Worm (Caenorhabditis elegans) whole organism, midembryonic: Measurements from ENCODE around the gene C29F3.7.

Source experiments
- cog-1 ChIP-seq: sonication (generic microtip); optimal IDR thresholded peaks from 2 replicates; lab custom pipeline; 2016; ENCODE audit warnings: missing genetic modification characterization, missing compliant biosample characterization
- flt-1 ChIP-seq: fragments of 200-800 bp; sonication (Bioruptor generic); IDR thresholded peaks from 2 replicates; pipeline ENCODE4 v1.3.6; 2022; ENCODE audit warnings: missing genetic modification characterization, missing compliant biosample characterization
- ztf-23 ChIP-seq: fragments of 200-800 bp; sonication (Bioruptor generic); IDR thresholded peaks from 2 replicates; pipeline ENCODE4 v1.3.6; 2022; ENCODE audit warnings: missing genetic modification reagents, missing genetic modification characterization, missing compliant biosample characterization

- no peak for TF ChIP-seq flt-1 (GFP tag; lab: Robert Waterston, UW)
- TF ChIP-seq ztf-23 (GFP tag; lab: Robert Waterston, UW), result no peak
- TF ChIP-seq cog-1 (tag; lab: Kevin White, UChicago), result no peak
These were observed 44.0 kb downstream of the C29F3.7 start, which contains the start of gene fbxa-199 for ce11 chrV:15398728-15399127.
